Worm (Caenorhabditis elegans) whole organism, midembryonic: ENCODE results near the gene pmp-3.

Experiments
- flt-1 ChIP-seq: fragments of 200-800 bp; sonication (Bioruptor generic); IDR thresholded peaks from 2 replicates; pipeline ENCODE4 v1.3.6; 2022; ENCODE audit warnings: missing genetic modification characterization, missing compliant biosample characterization
- med-1 ChIP-seq: sonication (generic microtip); optimal IDR thresholded peaks from 2 replicates; lab custom pipeline; 2017; ENCODE audit warnings: missing genetic modification characterization, mild to moderate bottlenecking, missing compliant biosample characterization, antibody characterized with exemption, missing genetic modification reagents; ENCODE audit not compliant: insufficient read depth

- TF ChIP-seq med-1 (no peak), flt-1 (GFP tag; lab: Robert Waterston, UW) (no peak)
Measured at ce11 chrV:14649929-14650328, 3.4 kb downstream of the pmp-3 start.
